Worm (Caenorhabditis elegans) whole organism, L3 larva: ENCODE results near the gene Y37H2A.13.

Experiments used
- ZK546.5 ChIP-seq: sonication (generic microtip); optimal IDR thresholded peaks from 2 replicates; lab custom pipeline; 2017; ENCODE audit warnings: missing biosample characterization, missing genetic modification characterization
- aly-2 ChIP-seq: fragments of 150-350 bp; optimal IDR thresholded peaks from 2 replicates; lab custom pipeline; 2014; ENCODE audit warnings: missing biosample characterization, missing genetic modification characterization
- ama-1 ChIP-seq: fragments of 150-350 bp; optimal IDR thresholded peaks from 2 replicates; lab custom pipeline; 2018
- ceh-16 ChIP-seq: sonication (generic microtip); optimal IDR thresholded peaks from 2 replicates; lab custom pipeline; 2017; ENCODE audit warnings: missing biosample characterization, missing genetic modification characterization
- elt-2 ChIP-seq: sonication (generic microtip); optimal IDR thresholded peaks from 2 replicates; lab custom pipeline; 2016; ENCODE audit warnings: missing genetic modification reagents, mild to moderate bottlenecking, missing genetic modification characterization, missing compliant biosample characterization
- fos-1 ChIP-seq: fragments of 150-350 bp; optimal IDR thresholded peaks from 2 replicates; lab custom pipeline; 2014; ENCODE audit warnings: missing biosample characterization, missing genetic modification characterization
- lin-15B ChIP-seq: fragments of 150-350 bp; optimal IDR thresholded peaks from 2 replicates; lab custom pipeline; 2014; ENCODE audit warnings: missing biosample characterization, missing genetic modification characterization
- nhr-11 ChIP-seq: fragments of 150-350 bp; optimal IDR thresholded peaks from 2 replicates; lab custom pipeline; 2014; ENCODE audit warnings: missing biosample characterization, missing genetic modification characterization
- pha-4 ChIP-seq: fragments of 150-350 bp; optimal IDR thresholded peaks from 2 replicates; lab custom pipeline; 2014; ENCODE audit warnings: missing biosample characterization, missing genetic modification reagents, missing genetic modification characterization
- pqm-1 ChIP-seq: fragments of 150-350 bp; optimal IDR thresholded peaks from 2 replicates; lab custom pipeline; 2017; ENCODE audit warnings: missing biosample characterization, missing genetic modification characterization, inconsistent platforms

DNA sequence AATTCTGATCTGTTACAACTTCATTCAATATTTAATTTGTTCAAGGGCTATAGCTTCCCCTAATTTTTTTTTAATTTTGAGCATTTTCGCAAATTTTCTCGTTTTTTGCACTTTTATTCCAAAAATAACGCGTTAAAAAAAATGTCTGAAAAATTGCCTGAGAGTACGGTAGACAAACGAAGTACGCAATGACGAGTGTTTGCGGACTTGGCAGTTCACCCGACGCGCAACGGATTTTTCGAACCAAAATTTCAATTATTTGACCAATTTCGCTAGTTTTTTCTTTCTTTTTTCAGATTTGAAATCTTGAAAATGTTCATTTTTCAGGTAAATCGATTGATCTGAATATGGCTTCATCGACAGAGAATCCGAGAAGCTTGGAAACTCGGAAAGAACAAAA is 15.5 kb upstream of the Y37H2A.13 start, which contains the start of gene fbxa-211:
- TF ChIP-seq pha-4 (no peak), pqm-1 (tag; lab: Kevin White, UChicago) (no peak), ZK546.5 (tag; lab: Kevin White, UChicago) (no peak), fos-1 (tag; lab: Kevin White, UChicago) (no peak), aly-2 (tag; lab: Kevin White, UChicago) (no peak), elt-2 (no peak), nhr-11 (tag; lab: Kevin White, UChicago) (no peak), lin-15B (tag; lab: Kevin White, UChicago) (no peak), ceh-16 (tag; lab: Kevin White, UChicago) (no peak), ama-1 (lab: Kevin White, UChicago) (no peak)
